Fruit fly (Drosophila melanogaster) whole organism, embryonic: ENCODE results near the gene Snx17.

ENCODE experiments used
- Adf1 ChIP-seq: fragments of 200-800 bp; sonication (Bioruptor generic); IDR thresholded peaks from 2 replicates; pipeline ENCODE4 v1.3.6; 2022; ENCODE audit warnings: missing biosample characterization, missing genetic modification characterization
- Atf-2 ChIP-seq: fragments of 200-800 bp; sonication (Bioruptor generic); optimal IDR thresholded peaks from 2 replicates; lab custom pipeline; 2016; ENCODE audit warnings: missing biosample characterization, missing genetic modification characterization
- Atf6 ChIP-seq: fragments of 200-800 bp; sonication (Bioruptor generic); IDR thresholded peaks from 2 replicates; pipeline ENCODE4 v1.3.6; 2022; ENCODE audit warnings: missing biosample characterization, missing genetic modification characterization
- B-H2 ChIP-seq: fragments of 200-800 bp; sonication (Bioruptor generic); optimal IDR thresholded peaks from 2 replicates; lab custom pipeline; 2018; ENCODE audit warnings: missing biosample characterization, mild to moderate bottlenecking, missing genetic modification characterization
- BtbVII ChIP-seq: fragments of 200-800 bp; sonication (Bioruptor generic); optimal IDR thresholded peaks from 3 replicates; lab custom pipeline; 2017; ENCODE audit warnings: missing biosample characterization, mild to moderate bottlenecking, missing genetic modification characterization
- CG14441 ChIP-seq: fragments of 200-800 bp; sonication (Bioruptor generic); IDR thresholded peaks from 2 replicates; pipeline ENCODE4 v1.3.6; 2022; ENCODE audit warnings: missing biosample characterization, missing genetic modification characterization
- CG16813 ChIP-seq: fragments of 200-800 bp; sonication (Bioruptor generic); IDR thresholded peaks from 3 replicates; pipeline ENCODE4 v1.3.6; 2022; ENCODE audit warnings: missing biosample characterization, missing genetic modification characterization; ENCODE audit not compliant: partially characterized antibody
- CG17385 ChIP-seq: fragments of 200-800 bp; sonication (Bioruptor generic); optimal IDR thresholded peaks from 3 replicates; lab custom pipeline; 2018; ENCODE audit warnings: missing biosample characterization, mild to moderate bottlenecking, missing genetic modification characterization
- CG2875 ChIP-seq: fragments of 200-800 bp; sonication (Bioruptor generic); optimal IDR thresholded peaks from 2 replicates; lab custom pipeline; 2017; ENCODE audit warnings: missing biosample characterization, mild to moderate bottlenecking, missing genetic modification characterization, missing genetic modification reagents
- CG2889 ChIP-seq: fragments of 200-800 bp; sonication (Bioruptor generic); IDR thresholded peaks from 3 replicates; pipeline ENCODE4 v1.3.6; 2022; ENCODE audit warnings: missing biosample characterization, missing genetic modification characterization
- CG3726 ChIP-seq: fragments of 200-800 bp; sonication (Bioruptor generic); IDR thresholded peaks from 3 replicates; pipeline ENCODE4, ENCODE4 v1.3.6; 2022; ENCODE audit warnings: missing biosample characterization, missing genetic modification characterization
- CG4328 ChIP-seq: fragments of 200-800 bp; sonication (Bioruptor generic); optimal IDR thresholded peaks from 3 replicates; lab custom pipeline; 2017; ENCODE audit warnings: missing biosample characterization, missing genetic modification reagents, missing genetic modification characterization
- CG4360 ChIP-seq: fragments of 200-800 bp; sonication (Bioruptor generic); IDR thresholded peaks from 2 replicates; pipeline ENCODE4 v1.3.6; 2022; ENCODE audit warnings: missing biosample characterization, missing genetic modification characterization
- CG4617 ChIP-seq: fragments of 200-800 bp; sonication (Bioruptor generic); optimal IDR thresholded peaks from 3 replicates; lab custom pipeline; 2016; ENCODE audit warnings: missing biosample characterization, missing genetic modification characterization, borderline replicate concordance
- CG4854 ChIP-seq: fragments of 200-800 bp; sonication (Bioruptor generic); optimal IDR thresholded peaks from 2 replicates; lab custom pipeline; 2016; ENCODE audit warnings: missing biosample characterization, missing genetic modification characterization, inconsistent platforms
- CG5953 ChIP-seq: fragments of 200-800 bp; sonication (Bioruptor generic); IDR thresholded peaks from 2 replicates; pipeline ENCODE4 v1.3.6; 2022; ENCODE audit warnings: missing biosample characterization, missing genetic modification characterization
- CG7786 ChIP-seq: fragments of 200-800 bp; sonication (Bioruptor generic); optimal IDR thresholded peaks from 2 replicates; lab custom pipeline; 2016; ENCODE audit warnings: missing biosample characterization, missing genetic modification characterization
- CG8290 ChIP-seq, 3 experiments: fragments of 200-800 bp; sonication (Bioruptor generic); optimal IDR thresholded peaks; 2 replicates each; lab custom pipeline; 2016 to 2019; ENCODE audit warnings: missing biosample characterization in 3 of 3, missing genetic modification characterization in 3 of 3, mild to moderate bottlenecking in 2 of 3, moderate library complexity in 1 of 3
- CG8944 ChIP-seq: fragments of 200-800 bp; sonication (Bioruptor generic); optimal IDR thresholded peaks from 3 replicates; lab custom pipeline; 2016; ENCODE audit warnings: missing biosample characterization, missing genetic modification characterization
- CG9797 ChIP-seq: fragments of 200-800 bp; sonication (Bioruptor generic); optimal IDR thresholded peaks from 3 replicates; lab custom pipeline; 2018; ENCODE audit warnings: missing biosample characterization, mild to moderate bottlenecking, missing genetic modification characterization
- Doc2 ChIP-seq: fragments of 200-800 bp; sonication (Bioruptor generic); IDR thresholded peaks from 2 replicates; pipeline ENCODE4 v1.3.6; 2022; ENCODE audit warnings: missing biosample characterization, missing genetic modification characterization
- Fer2 ChIP-seq: fragments of 200-800 bp; sonication (Bioruptor generic); optimal IDR thresholded peaks from 2 replicates; lab custom pipeline; 2018; ENCODE audit warnings: missing biosample characterization, mild to moderate bottlenecking, missing genetic modification characterization, moderate library complexity
- GATAe ChIP-seq: fragments of 200-800 bp; sonication (Bioruptor generic); conservative IDR thresholded peaks from 2 replicates; pipeline ENCODE4 v1.3.6; 2022; ENCODE audit warnings: missing biosample characterization, missing genetic modification characterization
- Hey ChIP-seq: fragments of 200-800 bp; sonication (Bioruptor generic); optimal IDR thresholded peaks from 3 replicates; lab custom pipeline; 2018; ENCODE audit warnings: missing biosample characterization, mild to moderate bottlenecking, missing genetic modification characterization
- Jarid2 ChIP-seq: fragments of 200-800 bp; sonication (Bioruptor generic); optimal IDR thresholded peaks from 3 replicates; lab custom pipeline; 2017; ENCODE audit warnings: mild to moderate bottlenecking, missing biosample characterization, missing genetic modification reagents, missing genetic modification characterization
- NK7.1 ChIP-seq: fragments of 200-800 bp; sonication (Bioruptor generic); optimal IDR thresholded peaks from 3 replicates; lab custom pipeline; 2016; ENCODE audit warnings: missing biosample characterization, missing genetic modification characterization
- PHDP ChIP-seq: fragments of 200-800 bp; sonication (Bioruptor generic); optimal IDR thresholded peaks from 3 replicates; lab custom pipeline; 2018; ENCODE audit warnings: missing biosample characterization, mild to moderate bottlenecking, missing genetic modification characterization, moderate library complexity
- Rfx ChIP-seq: fragments of 200-800 bp; sonication (Bioruptor generic); IDR thresholded peaks from 2 replicates; pipeline ENCODE4 v1.3.6; 2022; ENCODE audit warnings: missing biosample characterization, missing genetic modification characterization
- Sin3A ChIP-seq: fragments of >200 bp; optimal IDR thresholded peaks from 2 replicates; lab custom pipeline; 2018
- Tbp ChIP-seq: fragments of >200 bp; optimal IDR thresholded peaks from 2 replicates; lab custom pipeline; 2018; ENCODE audit warnings: missing biosample characterization, missing genetic modification characterization
- ap ChIP-seq: fragments of 200-800 bp; sonication (Bioruptor generic); IDR thresholded peaks from 2 replicates; pipeline ENCODE4 v1.3.6; 2022; ENCODE audit warnings: missing biosample characterization, missing genetic modification characterization
- cato ChIP-seq: fragments of 200-800 bp; sonication (Bioruptor generic); optimal IDR thresholded peaks from 2 replicates; lab custom pipeline; 2016; ENCODE audit warnings: missing biosample characterization, missing genetic modification characterization, borderline replicate concordance
- chm ChIP-seq: fragments of 200-800 bp; sonication (Bioruptor generic); IDR thresholded peaks from 2 replicates; pipeline ENCODE4 v1.3.6; 2022; ENCODE audit warnings: missing biosample characterization, missing genetic modification characterization
- cwo ChIP-seq: fragments of 200-800 bp; sonication (Bioruptor generic); optimal IDR thresholded peaks from 3 replicates; lab custom pipeline; 2017; ENCODE audit warnings: missing biosample characterization, missing genetic modification characterization, mild to moderate bottlenecking, moderate library complexity, missing genetic modification reagents
- dmrt11E ChIP-seq: fragments of 200-800 bp; sonication (Bioruptor generic); optimal IDR thresholded peaks from 3 replicates; lab custom pipeline; 2018; ENCODE audit warnings: missing biosample characterization, mild to moderate bottlenecking, missing genetic modification characterization, moderate library complexity
- esg ChIP-seq: fragments of 200-800 bp; sonication (Bioruptor generic); conservative IDR thresholded peaks from 2 replicates; pipeline ENCODE4 v1.3.6; 2022; ENCODE audit warnings: missing biosample characterization, missing genetic modification characterization
- fd64A ChIP-seq: fragments of 200-800 bp; sonication (Bioruptor generic); optimal IDR thresholded peaks from 3 replicates; lab custom pipeline; 2018; ENCODE audit warnings: missing biosample characterization, mild to moderate bottlenecking, missing genetic modification characterization
- fd96Cb ChIP-seq: fragments of 200-800 bp; sonication (Bioruptor generic); optimal IDR thresholded peaks from 2 replicates; lab custom pipeline; 2018; ENCODE audit warnings: missing biosample characterization, mild to moderate bottlenecking, missing genetic modification characterization, moderate library complexity
- gfzf ChIP-seq: fragments of 200-800 bp; sonication (Bioruptor generic); optimal IDR thresholded peaks from 2 replicates; lab custom pipeline; 2016; ENCODE audit warnings: missing biosample characterization, mild to moderate bottlenecking, missing genetic modification characterization, moderate library complexity
- gt ChIP-seq: fragments of 200-800 bp; sonication (Bioruptor generic); IDR thresholded peaks from 2 replicates; pipeline ENCODE4 v1.3.6; 2022; ENCODE audit warnings: missing biosample characterization, missing genetic modification characterization
- ind ChIP-seq: fragments of 200-800 bp; sonication (Bioruptor generic); optimal IDR thresholded peaks from 3 replicates; lab custom pipeline; 2016; ENCODE audit warnings: missing biosample characterization, missing genetic modification characterization
- klu ChIP-seq: fragments of 200-800 bp; sonication (Bioruptor generic); IDR thresholded peaks from 2 replicates; pipeline ENCODE4 v1.3.6; 2022; ENCODE audit warnings: missing biosample characterization, missing genetic modification characterization
- nom ChIP-seq: fragments of 200-800 bp; sonication (Bioruptor generic); optimal IDR thresholded peaks from 2 replicates; lab custom pipeline; 2017; ENCODE audit warnings: missing biosample characterization, missing genetic modification characterization, mild to moderate bottlenecking, moderate library complexity, missing genetic modification reagents
- phol ChIP-seq: fragments of 200-800 bp; sonication (Bioruptor generic); optimal IDR thresholded peaks from 3 replicates; lab custom pipeline; 2018; ENCODE audit warnings: missing biosample characterization, mild to moderate bottlenecking, missing genetic modification characterization, moderate library complexity
- prd ChIP-seq, 3 experiments: fragments of >200 bp in 2 of 3; fragments of 200-800 bp in 1 of 3; sonication (Bioruptor generic) in 1 of 3; optimal IDR thresholded peaks in 2 of 3; IDR thresholded peaks in 1 of 3; 2 replicates in 2 of 3; 3 replicates in 1 of 3; pipeline versions ENCODE4 v1.3.6 to Lab custom; 2017 to 2022; ENCODE audit warnings: missing biosample characterization in 1 of 3, missing genetic modification characterization in 1 of 3
- schlank ChIP-seq: fragments of 200-800 bp; sonication (Bioruptor generic); optimal IDR thresholded peaks from 2 replicates; lab custom pipeline; 2018; ENCODE audit warnings: missing biosample characterization, mild to moderate bottlenecking, missing genetic modification characterization
- stwl ChIP-seq: fragments of 200-800 bp; sonication (Bioruptor generic); optimal IDR thresholded peaks from 3 replicates; lab custom pipeline; 2018; ENCODE audit warnings: missing biosample characterization, mild to moderate bottlenecking, missing genetic modification characterization, moderate library complexity
- toy ChIP-seq: fragments of 200-800 bp; sonication (Bioruptor generic); IDR thresholded peaks from 2 replicates; pipeline ENCODE4 v1.3.6; 2022; ENCODE audit warnings: missing biosample characterization, missing genetic modification characterization
- zf30C ChIP-seq: fragments of 200-800 bp; sonication (Bioruptor generic); optimal IDR thresholded peaks from 3 replicates; lab custom pipeline; 2018; ENCODE audit warnings: missing biosample characterization, mild to moderate bottlenecking, missing genetic modification characterization

Snx17 gene

DNA sequence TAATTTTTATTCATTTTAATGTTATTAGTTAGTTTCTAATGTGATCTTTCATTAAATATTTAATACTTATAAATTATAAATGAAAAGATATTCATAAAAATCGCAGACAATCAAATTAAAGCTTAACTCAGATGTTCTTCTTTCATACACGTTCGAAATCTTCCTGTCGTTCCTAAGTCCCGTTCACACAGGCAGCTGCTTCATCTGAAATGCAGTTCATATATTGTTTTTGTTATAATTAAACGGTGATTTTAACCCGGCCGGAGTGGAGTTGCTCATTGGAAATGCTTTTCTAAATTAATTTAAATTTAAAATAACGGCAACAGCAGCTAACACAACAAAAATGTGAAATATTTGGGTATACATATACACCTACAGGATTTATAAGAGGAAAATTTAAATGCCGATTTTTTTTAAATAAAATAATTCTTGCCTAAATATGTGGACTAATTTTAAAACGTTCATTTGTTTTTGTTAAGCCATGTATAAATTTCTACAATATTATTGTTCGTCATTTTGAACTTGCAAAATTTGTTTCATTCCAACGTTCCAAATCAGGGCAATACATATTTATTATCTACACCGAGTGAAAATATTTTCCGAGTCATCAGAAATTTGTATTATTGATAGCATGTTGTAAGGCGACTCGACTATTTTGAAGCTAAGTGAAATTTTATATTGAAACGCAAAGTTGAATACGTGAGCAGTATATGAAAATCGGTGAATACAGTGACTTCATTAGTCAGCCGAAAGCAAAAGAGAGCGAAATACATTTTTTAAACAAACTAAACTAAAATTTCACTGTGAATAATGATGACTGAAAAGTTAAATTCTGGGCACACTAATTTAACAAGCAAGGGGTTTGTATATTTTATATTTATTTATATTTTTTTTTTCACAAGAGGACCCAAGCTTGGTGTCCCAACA lies 32.2 kb upstream of the Snx17 start, which contains the start of gene me31B (continued):
- no peak for TF ChIP-seq CG4854
- TF ChIP-seq CG9797 (GFP tag; lab: Kevin White, UChicago) = no peak
- TF ChIP-seq Adf1 = no peak
- TF ChIP-seq CG8290 (GFP tag; optimal IDR thresholded peaks at IDR 0.05; lab: Kevin White, UChicago) = no peak
- peak in 1 of 2 experiments; percentile 41 for TF ChIP-seq CG8290 (tag; optimal IDR thresholded peaks at IDR 0.05; lab: Kevin White, UChicago)
- no peak for TF ChIP-seq prd (optimal IDR thresholded peaks at IDR 0.05; lab: Kevin White, UChicago)
- TF ChIP-seq prd (GFP tag; IDR thresholded peaks at IDR 0.05; lab: Robert Waterston, UW) = no peak
- TF ChIP-seq Hey (tag; lab: Kevin White, UChicago) = no peak
- TF ChIP-seq CG3726 (GFP tag; lab: Robert Waterston, UW) = no peak
- TF ChIP-seq cwo (GFP tag; lab: Kevin White, UChicago) = no peak
- no peak for TF ChIP-seq klu (GFP tag; lab: Robert Waterston, UW)
- TF ChIP-seq PHDP = no peak
- TF ChIP-seq Jarid2 (GFP tag; lab: Kevin White, UChicago) = no peak
- TF ChIP-seq ap (GFP tag; lab: Robert Waterston, UW) = no peak
- TF ChIP-seq ind (GFP tag; lab: Kevin White, UChicago) = no peak
- TF ChIP-seq CG7786 = no peak
- no peak for TF ChIP-seq GATAe (GFP tag; lab: Robert Waterston, UW)
- TF ChIP-seq CG2875 (GFP tag; lab: Kevin White, UChicago) = no peak
- no peak for TF ChIP-seq Doc2 (GFP tag; lab: Robert Waterston, UW)
- TF ChIP-seq Atf6 (GFP tag; lab: Robert Waterston, UW) = no peak
- TF ChIP-seq toy = no peak
- no peak for TF ChIP-seq stwl (tag; lab: Kevin White, UChicago)
- TF ChIP-seq CG4617 (GFP tag; lab: Kevin White, UChicago) = peak; percentile 73
- TF ChIP-seq chm (GFP tag; lab: Robert Waterston, UW) = no peak
- TF ChIP-seq Fer2 (tag; lab: Kevin White, UChicago) = no peak
- TF ChIP-seq CG4328 (GFP tag; lab: Kevin White, UChicago) = no peak
- no peak for TF ChIP-seq zf30C (GFP tag; lab: Kevin White, UChicago)
- TF ChIP-seq dmrt11E (tag; lab: Kevin White, UChicago) = peak; percentile 14
- no peak for TF ChIP-seq nom
- no peak for TF ChIP-seq B-H2 (GFP tag; lab: Kevin White, UChicago)
- no peak for TF ChIP-seq fd96Cb (tag; lab: Kevin White, UChicago)
- TF ChIP-seq CG16813 (GFP tag; lab: Robert Waterston, UW) = no peak
- TF ChIP-seq cato (GFP tag; lab: Kevin White, UChicago) = no peak
- no peak for TF ChIP-seq CG4360 (GFP tag; lab: Robert Waterston, UW)
- no peak for TF ChIP-seq Sin3A
- peak; percentile 40 for TF ChIP-seq gfzf (GFP tag; lab: Kevin White, UChicago)
- no peak for TF ChIP-seq fd64A (GFP tag; lab: Kevin White, UChicago)
- no peak for TF ChIP-seq CG5953 (GFP tag; lab: Robert Waterston, UW)
- TF ChIP-seq Atf-2 (GFP tag; lab: Kevin White, UChicago) = no peak
- TF ChIP-seq CG14441 (GFP tag; lab: Robert Waterston, UW) = no peak
- TF ChIP-seq NK7.1 (GFP tag; lab: Kevin White, UChicago) = no peak
- TF ChIP-seq esg (GFP tag; lab: Robert Waterston, UW) = no peak
- no peak for TF ChIP-seq CG17385 (GFP tag; lab: Kevin White, UChicago)
- TF ChIP-seq schlank (tag; lab: Kevin White, UChicago) = no peak
- no peak for TF ChIP-seq CG8944 (GFP tag; lab: Kevin White, UChicago)
- no peak for TF ChIP-seq BtbVII (GFP tag; lab: Kevin White, UChicago)
- TF ChIP-seq phol = peak; percentile 60
- TF ChIP-seq gt (GFP tag; lab: Robert Waterston, UW) = no peak
- no peak for TF ChIP-seq Tbp (GFP tag; lab: Kevin White, UChicago)
- TF ChIP-seq Rfx (GFP tag; lab: Robert Waterston, UW) = no peak
- TF ChIP-seq CG2889 (GFP tag; lab: Robert Waterston, UW) = no peak
